Fruit fly (Drosophila melanogaster) whole organism, pupa: Measurements from ENCODE around the gene iav.
A peak's percentile ranks its signal among the peaks of the same experiment; 100 is the strongest.

Experiments
- CG10348 ChIP-seq: fragments of 200-800 bp; sonication (Bioruptor generic); IDR thresholded peaks from 2 replicates; pipeline ENCODE4 v1.3.6; 2022; ENCODE audit warnings: missing biosample characterization, missing genetic modification characterization
- CG17806 ChIP-seq: fragments of 200-800 bp; sonication (Bioruptor generic); optimal IDR thresholded peaks from 2 replicates; lab custom pipeline; 2018; ENCODE audit warnings: missing biosample characterization, mild to moderate bottlenecking, missing genetic modification characterization, moderate library complexity
- CG32121 ChIP-seq: fragments of 200-800 bp; sonication (Bioruptor generic); IDR thresholded peaks from 2 replicates; pipeline ENCODE4 v1.3.6; 2022; ENCODE audit warnings: missing biosample characterization, missing genetic modification characterization
- D1 ChIP-seq: fragments of 200-800 bp; sonication (Bioruptor generic); optimal IDR thresholded peaks from 2 replicates; lab custom pipeline; 2018; ENCODE audit warnings: missing biosample characterization, mild to moderate bottlenecking, missing genetic modification characterization, moderate library complexity
- EcR ChIP-seq: fragments of 200-800 bp; sonication (Bioruptor generic); optimal IDR thresholded peaks from 3 replicates; lab custom pipeline; 2019; ENCODE audit warnings: missing biosample characterization, missing genetic modification characterization, mild to moderate bottlenecking, moderate library complexity, missing genetic modification reagents
- Pif1A ChIP-seq: fragments of 200-800 bp; sonication (Bioruptor generic); optimal IDR thresholded peaks from 3 replicates; lab custom pipeline; 2016; ENCODE audit warnings: missing biosample characterization, missing genetic modification characterization
- Snoo ChIP-seq: fragments of 200-800 bp; sonication (Bioruptor generic); optimal IDR thresholded peaks from 3 replicates; lab custom pipeline; 2017; ENCODE audit warnings: missing biosample characterization, mild to moderate bottlenecking, missing genetic modification characterization, inconsistent platforms
- fd96Ca ChIP-seq: fragments of 200-800 bp; sonication (Bioruptor generic); IDR thresholded peaks from 3 replicates; pipeline ENCODE4 v1.3.6; 2022; ENCODE audit warnings: missing biosample characterization, missing genetic modification characterization
- gl ChIP-seq: fragments of 200-800 bp; sonication (Bioruptor generic); optimal IDR thresholded peaks from 2 replicates; lab custom pipeline; 2018; ENCODE audit warnings: missing biosample characterization, mild to moderate bottlenecking, missing genetic modification characterization
- rn ChIP-seq: fragments of 200-800 bp; sonication (Bioruptor generic); IDR thresholded peaks from 2 replicates; pipeline ENCODE4 v1.3.6; 2022; ENCODE audit warnings: missing biosample characterization, missing genetic modification characterization

DNA sequence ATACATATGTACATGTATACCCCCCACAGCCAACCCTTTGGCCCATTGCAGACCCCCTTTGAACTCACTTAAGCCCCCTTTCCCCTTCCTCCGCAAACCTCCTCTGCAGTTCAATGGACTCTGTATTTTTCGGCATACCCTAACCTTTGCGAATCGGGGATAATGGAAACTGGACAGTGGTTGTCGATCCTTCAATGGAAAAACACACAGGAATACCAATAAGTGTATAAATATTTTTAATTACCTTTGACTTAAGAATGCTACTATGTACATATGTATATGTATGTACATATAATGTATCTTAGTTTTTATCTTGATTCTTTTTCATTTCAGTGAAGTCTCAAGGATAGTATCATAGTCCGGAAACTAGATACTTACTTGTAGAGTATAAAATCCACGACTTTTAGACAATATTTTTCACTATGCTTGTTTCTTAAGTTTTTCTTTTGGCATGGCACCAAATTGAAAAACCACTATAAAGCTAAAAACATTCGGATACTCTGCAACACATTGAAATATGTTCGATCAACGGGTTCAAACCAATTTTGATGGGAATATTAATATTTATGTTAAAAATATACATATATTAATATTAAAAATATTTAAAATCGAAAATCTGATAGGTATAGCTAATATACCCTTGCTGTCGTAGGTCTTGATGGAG, 42.7 kb downstream of the iav start:
- TF ChIP-seq CG17806 (tag; lab: Kevin White, UChicago): peak; percentile 23
- TF ChIP-seq EcR (GFP tag; lab: Kevin White, UChicago): peak; percentile 64
- peak; percentile 19 for TF ChIP-seq D1 (tag; lab: Kevin White, UChicago)
- no peak for TF ChIP-seq CG10348 (GFP tag; lab: Robert Waterston, UW)
- peak; percentile 51 for TF ChIP-seq Snoo (tag; lab: Kevin White, UChicago)
- TF ChIP-seq rn (GFP tag; lab: Robert Waterston, UW): peak; percentile 42; the same call in 1 of the 2 replicates
- TF ChIP-seq CG32121 (GFP tag; lab: Robert Waterston, UW): peak; percentile 65; the same call in 1 of the 2 replicates
- no peak for TF ChIP-seq Pif1A (GFP tag; lab: Kevin White, UChicago)
- TF ChIP-seq fd96Ca: no peak
- TF ChIP-seq gl (tag; lab: Kevin White, UChicago): no peak
